Worm (Caenorhabditis elegans) whole organism, mixed stage, embryonic: Measurements from ENCODE around the gene srx-23.

ENCODE experiments used
- drap-1 ChIP-seq: fragments of 200-800 bp; sonication (Bioruptor generic); optimal IDR thresholded peaks from 3 replicates; lab custom pipeline; 2018; ENCODE audit warnings: mild to moderate bottlenecking, missing genetic modification characterization, missing compliant biosample characterization
- hlh-1 ChIP-seq: fragments of 150-350 bp; optimal IDR thresholded peaks from 2 replicates; lab custom pipeline; 2014; ENCODE audit warnings: missing biosample characterization, missing genetic modification reagents, missing genetic modification characterization
- lsy-2 ChIP-seq: fragments of 150-350 bp; optimal IDR thresholded peaks from 2 replicates; lab custom pipeline; 2014; ENCODE audit warnings: missing biosample characterization, missing genetic modification characterization
- mab-5 ChIP-seq: fragments of 150-350 bp; optimal IDR thresholded peaks from 2 replicates; lab custom pipeline; 2014; ENCODE audit warnings: missing biosample characterization, missing genetic modification characterization
- nhr-2 ChIP-seq: fragments of 150-350 bp; optimal IDR thresholded peaks from 2 replicates; lab custom pipeline; 2014; ENCODE audit warnings: missing biosample characterization, missing genetic modification characterization
- nhr-237 ChIP-seq: fragments of 150-350 bp; optimal IDR thresholded peaks from 2 replicates; lab custom pipeline; 2014; ENCODE audit warnings: missing biosample characterization, missing genetic modification characterization
- nhr-76 ChIP-seq: sonication (generic microtip); optimal IDR thresholded peaks from 2 replicates; lab custom pipeline; 2017; ENCODE audit warnings: missing biosample characterization, missing genetic modification characterization
- sem-2 ChIP-seq: fragments of 200-800 bp; sonication (Bioruptor generic); optimal IDR thresholded peaks from 2 replicates; lab custom pipeline; 2018; ENCODE audit warnings: mild to moderate bottlenecking, missing genetic modification characterization, missing compliant biosample characterization
- snpc-4 ChIP-seq: fragments of 150-350 bp; optimal IDR thresholded peaks from 2 replicates; lab custom pipeline; 2014; ENCODE audit warnings: missing biosample characterization, missing genetic modification characterization
- sptf-1 ChIP-seq: sonication (generic microtip); optimal IDR thresholded peaks from 2 replicates; lab custom pipeline; 2017; ENCODE audit warnings: mild to moderate bottlenecking, missing genetic modification characterization, moderate library complexity, missing compliant biosample characterization
- unc-39 ChIP-seq: fragments of 150-350 bp; optimal IDR thresholded peaks from 2 replicates; lab custom pipeline; 2014; ENCODE audit warnings: missing biosample characterization, missing genetic modification characterization
- ztf-11 ChIP-seq: fragments of 150-350 bp; optimal IDR thresholded peaks from 2 replicates; lab custom pipeline; 2014; ENCODE audit warnings: missing biosample characterization, missing genetic modification characterization

DNA sequence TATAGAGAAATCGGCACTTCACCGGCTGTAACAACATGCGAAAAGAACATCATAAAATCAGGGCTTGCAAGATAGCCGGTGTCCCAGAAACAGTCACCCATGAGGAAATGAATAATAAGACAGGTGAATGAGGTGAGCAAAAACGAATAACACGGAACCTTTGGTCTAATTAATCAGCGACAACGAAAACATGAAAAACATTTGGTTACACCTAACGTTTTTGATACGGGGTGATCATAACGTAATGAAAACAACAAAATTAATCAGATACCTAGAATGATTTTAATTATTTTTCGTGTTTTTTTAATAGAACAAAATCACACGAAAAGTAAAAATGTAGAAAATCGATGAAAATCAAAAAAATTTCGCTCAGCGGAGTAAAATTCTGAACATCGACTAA is 26.3 kb upstream of the srx-23 start, which contains the start of gene srh-245:
- TF ChIP-seq nhr-76: no peak
- TF ChIP-seq nhr-237 (tag; lab: Kevin White, UChicago): no peak
- no peak for TF ChIP-seq unc-39 (tag; lab: Kevin White, UChicago)
- TF ChIP-seq sem-2 (GFP tag; lab: Kevin White, UChicago): no peak
- TF ChIP-seq ztf-11: no peak
- no peak for TF ChIP-seq lsy-2
- no peak for TF ChIP-seq hlh-1 (tag; lab: Kevin White, UChicago)
- TF ChIP-seq nhr-2: no peak
- no peak for TF ChIP-seq sptf-1
- no peak for TF ChIP-seq snpc-4 (tag; lab: Kevin White, UChicago)
- TF ChIP-seq drap-1 (GFP tag; lab: Kevin White, UChicago): no peak
- no peak for TF ChIP-seq mab-5 (tag; lab: Kevin White, UChicago)
